Worm (Caenorhabditis elegans) whole organism, early embryonic: ENCODE results near the gene tag-180.

Source experiments
- B0310.2 ChIP-seq: sonication (generic microtip); optimal IDR thresholded peaks from 2 replicates; lab custom pipeline; 2016; ENCODE audit warnings: mild to moderate bottlenecking, missing genetic modification characterization, missing compliant biosample characterization
- F13C5.2 ChIP-seq: sonication (generic microtip); optimal IDR thresholded peaks from 2 replicates; lab custom pipeline; 2017; ENCODE audit warnings: mild to moderate bottlenecking, missing genetic modification characterization, inconsistent platforms, missing compliant biosample characterization
- aly-1 ChIP-seq: sonication (generic microtip); optimal IDR thresholded peaks from 2 replicates; lab custom pipeline; 2016; ENCODE audit warnings: missing genetic modification characterization, missing compliant biosample characterization
- ama-1 ChIP-seq: fragments of 150-350 bp; optimal IDR thresholded peaks from 2 replicates; lab custom pipeline; 2014
- ceh-13 ChIP-seq: fragments of 200-800 bp; sonication (Bioruptor generic); optimal IDR thresholded peaks from 2 replicates; lab custom pipeline; 2018; ENCODE audit warnings: mild to moderate bottlenecking, missing genetic modification characterization, missing compliant biosample characterization
- ceh-36 ChIP-seq: sonication (generic microtip); optimal IDR thresholded peaks from 2 replicates; lab custom pipeline; 2016; ENCODE audit warnings: missing genetic modification characterization, inconsistent platforms, missing compliant biosample characterization
- ets-7 ChIP-seq: sonication (generic microtip); optimal IDR thresholded peaks from 2 replicates; lab custom pipeline; 2016; ENCODE audit warnings: missing genotype, missing genetic modification characterization, missing compliant biosample characterization
- flt-1 ChIP-seq: fragments of 200-800 bp; sonication (Bioruptor generic); IDR thresholded peaks from 2 replicates; pipeline ENCODE4 v1.3.6; 2022; ENCODE audit warnings: missing genetic modification characterization, missing compliant biosample characterization
- hmbx-1 ChIP-seq: sonication (generic microtip); optimal IDR thresholded peaks from 2 replicates; lab custom pipeline; 2016; ENCODE audit warnings: mild to moderate bottlenecking, missing genetic modification characterization, missing compliant biosample characterization
- tra-4 ChIP-seq: sonication (generic microtip); optimal IDR thresholded peaks from 2 replicates; lab custom pipeline; 2017; ENCODE audit warnings: missing genetic modification characterization, missing compliant biosample characterization

DNA sequence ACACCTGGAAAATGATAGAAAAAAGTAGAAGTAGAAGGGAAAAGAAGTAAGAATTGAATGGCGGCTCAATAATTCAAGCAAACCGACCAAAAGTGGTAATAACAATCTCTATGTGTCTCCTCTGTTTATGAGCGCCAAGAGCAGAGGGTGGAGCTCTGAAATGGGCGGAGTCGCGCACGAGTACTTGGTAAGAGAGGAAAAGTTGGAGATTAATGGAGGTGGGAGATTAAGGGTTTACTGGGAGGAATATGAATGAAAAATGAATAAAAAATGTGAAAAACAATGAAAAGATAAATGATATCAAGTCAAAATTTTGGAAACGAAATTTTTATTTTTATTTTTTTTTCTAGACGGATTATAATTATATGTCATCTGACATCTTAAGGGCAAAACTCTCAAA, 48.5 kb upstream of the tag-180 start:
- TF ChIP-seq hmbx-1 = no peak
- no peak for TF ChIP-seq B0310.2 (tag; lab: Kevin White, UChicago)
- no peak for TF ChIP-seq tra-4 (tag; lab: Kevin White, UChicago)
- no peak for TF ChIP-seq ama-1 (lab: Kevin White, UChicago)
- no peak for TF ChIP-seq flt-1 (GFP tag; lab: Robert Waterston, UW)
- TF ChIP-seq F13C5.2 (tag; lab: Kevin White, UChicago) = no peak
- no peak for TF ChIP-seq aly-1 (tag; lab: Kevin White, UChicago)
- no peak for TF ChIP-seq ceh-13
- no peak for TF ChIP-seq ceh-36 (tag; lab: Kevin White, UChicago)
- TF ChIP-seq ets-7 (tag; lab: Kevin White, UChicago) = no peak
